Fruit fly (Drosophila melanogaster): Measurements from ENCODE around the gene Ir85a.

Gene Ir85a

DNA sequence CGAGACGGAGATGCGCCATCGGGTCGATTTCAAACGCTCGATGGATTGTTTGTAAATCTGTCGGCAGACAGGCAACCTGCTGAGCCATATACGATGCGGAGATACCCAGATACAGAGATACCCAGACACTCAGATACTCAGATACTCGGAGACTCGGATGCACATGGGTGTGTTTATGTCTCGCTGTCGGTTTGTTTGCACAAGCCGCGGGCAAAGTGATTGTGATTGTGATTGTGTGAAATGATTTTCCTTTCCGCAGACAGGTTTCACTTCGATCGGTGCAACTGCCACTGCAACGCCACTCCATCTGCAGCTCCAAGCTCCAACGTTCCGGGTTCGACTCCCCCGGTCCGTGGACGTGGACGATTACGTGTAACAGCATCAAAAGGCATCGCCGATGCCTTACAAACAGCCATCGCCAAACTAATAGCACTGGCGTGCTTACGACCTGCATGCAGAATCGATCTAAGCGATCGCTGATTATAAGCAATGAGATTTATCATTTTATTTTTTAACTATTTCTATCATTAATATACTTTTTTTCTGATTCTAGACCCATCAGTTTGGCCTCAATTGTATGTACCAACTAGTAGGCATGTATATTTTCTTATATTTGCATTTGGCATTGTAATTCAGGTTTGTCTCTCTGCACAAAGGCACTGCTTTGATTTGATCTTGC lies 5.6 kb upstream of the Ir85a start (continued):
- no peak for TF ChIP-seq bbx (GFP tag; IDR thresholded peaks at IDR 0.05; ENCODE audit: partially characterized antibody)
- TF ChIP-seq CG2875 (GFP tag; optimal IDR thresholded peaks at IDR 0.05): no peak
- TF ChIP-seq HHEX (GFP tag; optimal IDR thresholded peaks at IDR 0.05): peak; percentile 1
- 0 out of 2 replicates have a peak, but pooled peaks have one; percentile 16 for TF ChIP-seq wdn (GFP tag; IDR thresholded peaks at IDR 0.05)
- no peak for TF ChIP-seq CG16779 (GFP tag; IDR thresholded peaks at IDR 0.05)
- TF ChIP-seq CG14014 (GFP tag; IDR thresholded peaks at IDR 0.05): peak; percentile 28; the same call in 1 of the 2 replicates
- peak; percentile 30 for TF ChIP-seq tio (GFP tag; optimal IDR thresholded peaks at IDR 0.05)
- TF ChIP-seq dmrt99B (tag; optimal IDR thresholded peaks at IDR 0.05): peak; percentile 81
- TF ChIP-seq CG1024 (GFP tag; IDR thresholded peaks at IDR 0.05): peak; percentile 30; the same call in 1 of the 2 replicates
- peak; percentile 91 for TF ChIP-seq Drgx (GFP tag; IDR thresholded peaks at IDR 0.05)
- TF ChIP-seq CG43689 (GFP tag; IDR thresholded peaks at IDR 0.05): peak; percentile 56
- TF ChIP-seq dysf (GFP tag; IDR thresholded peaks at IDR 0.05): peak; percentile 75
- TF ChIP-seq CG4730 (GFP tag; IDR thresholded peaks at IDR 0.05): peak; percentile 59; the same call in 1 of the 2 replicates
- TF ChIP-seq HLH3B (GFP tag; IDR thresholded peaks at IDR 0.05): peak; percentile 62; the same call in 1 of the 2 replicates
- TF ChIP-seq cwo (GFP tag; optimal IDR thresholded peaks at IDR 0.05): peak; percentile 18
- TF ChIP-seq CG2116 (GFP tag; optimal IDR thresholded peaks at IDR 0.05): no peak
- TF ChIP-seq tap (tag; optimal IDR thresholded peaks at IDR 0.05): peak; percentile 69
- peak; percentile 63 for TF ChIP-seq CG2678 (tag; optimal IDR thresholded peaks at IDR 0.05)
- TF ChIP-seq ranshi (GFP tag; IDR thresholded peaks at IDR 0.05): peak; percentile 57
- peak; percentile 62; the same call in 1 of the 3 replicates for TF ChIP-seq Mrtf (GFP tag; IDR thresholded peaks at IDR 0.05)
- TF ChIP-seq CG15011 (GFP tag; optimal IDR thresholded peaks at IDR 0.05): no peak
- TF ChIP-seq E2f2 (GFP tag; IDR thresholded peaks at IDR 0.05): 0 out of 2 replicates have a peak, but pooled peaks have one; percentile 20
- no peak for TF ChIP-seq ems (GFP tag; optimal IDR thresholded peaks at IDR 0.05)
- TF ChIP-seq CG6813 (GFP tag; optimal IDR thresholded peaks at IDR 0.05): peak; percentile 32
- TF ChIP-seq abd-A (tag; optimal IDR thresholded peaks at IDR 0.05): peak; percentile 11
- no peak for TF ChIP-seq sima (GFP tag; optimal IDR thresholded peaks at IDR 0.05)
- no peak for TF ChIP-seq her (GFP tag; optimal IDR thresholded peaks at IDR 0.05)
- TF ChIP-seq CG3726 (GFP tag; IDR thresholded peaks at IDR 0.05): 0 out of 3 replicates have a peak, but pooled peaks have one; percentile 59
- peak; percentile 16 for TF ChIP-seq CG17802 (tag; optimal IDR thresholded peaks at IDR 0.05)
- TF ChIP-seq CG12659 (GFP tag; optimal IDR thresholded peaks at IDR 0.05): no peak
- TF ChIP-seq seq (GFP tag; IDR thresholded peaks at IDR 0.05): peak; percentile 44
- TF ChIP-seq CG17385 (GFP tag; optimal IDR thresholded peaks at IDR 0.05): peak; percentile 41
- peak; percentile 77 for TF ChIP-seq Rx (GFP tag; IDR thresholded peaks at IDR 0.05)
- peak; percentile 34 for TF ChIP-seq ind (GFP tag; optimal IDR thresholded peaks at IDR 0.05)
- TF ChIP-seq bsh (GFP tag; optimal IDR thresholded peaks at IDR 0.05): peak; percentile 54 to 68
- TF ChIP-seq fru (optimal IDR thresholded peaks at IDR 0.05): no peak
- TF ChIP-seq CG4282 (GFP tag; optimal IDR thresholded peaks at IDR 0.05): no peak
- TF ChIP-seq CG17361 (GFP tag; IDR thresholded peaks at IDR 0.05): peak; percentile 46; the same call in 1 of the 3 replicates
- peak; percentile 5 for TF ChIP-seq CG1233 (GFP tag; optimal IDR thresholded peaks at IDR 0.05)
- TF ChIP-seq sens (GFP tag): peak; percentile 86
- TF ChIP-seq fd64A (GFP tag; optimal IDR thresholded peaks at IDR 0.05): no peak
- TF ChIP-seq CG14441 (GFP tag; IDR thresholded peaks at IDR 0.05): peak; percentile 80
- TF ChIP-seq sna (GFP tag; IDR thresholded peaks at IDR 0.05; ENCODE audit: partially characterized antibody): no peak
- no peak for TF ChIP-seq Dip3 (GFP tag; optimal IDR thresholded peaks at IDR 0.05)
- TF ChIP-seq Hr51 (GFP tag; optimal IDR thresholded peaks at IDR 0.05): peak in 1 of 2 experiments; percentile 74
- peak; percentile 67 for TF ChIP-seq Sox102F (GFP tag; optimal IDR thresholded peaks at IDR 0.05)
- no peak for TF ChIP-seq crp (GFP tag; optimal IDR thresholded peaks at IDR 0.05)
- 0 out of 3 replicates have a peak, but pooled peaks have one; percentile 41 for TF ChIP-seq CG6791 (GFP tag; IDR thresholded peaks at IDR 0.05; ENCODE audit: partially characterized antibody)
- peak; percentile 56; the same call in 2 of the 3 replicates for TF ChIP-seq B-H1 (GFP tag; IDR thresholded peaks at IDR 0.05)

Data from whole organism, embryonic.